Worm (Caenorhabditis elegans) whole organism, early embryonic: ENCODE measurements around the gene ins-8.

ENCODE experiments used
- F13C5.2 ChIP-seq: sonication (generic microtip); optimal IDR thresholded peaks from 2 replicates; lab custom pipeline; 2017; ENCODE audit warnings: mild to moderate bottlenecking, missing genetic modification characterization, inconsistent platforms, missing compliant biosample characterization
- ama-1 ChIP-seq: fragments of 150-350 bp; optimal IDR thresholded peaks from 2 replicates; lab custom pipeline; 2014
- ets-7 ChIP-seq: sonication (generic microtip); optimal IDR thresholded peaks from 2 replicates; lab custom pipeline; 2016; ENCODE audit warnings: missing genotype, missing genetic modification characterization, missing compliant biosample characterization
- flt-1 ChIP-seq: fragments of 200-800 bp; sonication (Bioruptor generic); IDR thresholded peaks from 2 replicates; pipeline ENCODE4 v1.3.6; 2022; ENCODE audit warnings: missing genetic modification characterization, missing compliant biosample characterization
- hmbx-1 ChIP-seq: sonication (generic microtip); optimal IDR thresholded peaks from 2 replicates; lab custom pipeline; 2016; ENCODE audit warnings: mild to moderate bottlenecking, missing genetic modification characterization, missing compliant biosample characterization
- scrt-1 ChIP-seq: fragments of 200-800 bp; sonication (Bioruptor generic); IDR thresholded peaks from 2 replicates; pipeline ENCODE4 v1.3.6; 2022; ENCODE audit warnings: missing genetic modification characterization, missing compliant biosample characterization
- sea-1 ChIP-seq: fragments of 200-800 bp; sonication (Bioruptor generic); conservative IDR thresholded peaks from 2 replicates; pipeline ENCODE4 v1.3.6; 2022; ENCODE audit warnings: missing genetic modification characterization, missing compliant biosample characterization
- tbx-11 ChIP-seq: fragments of 200-800 bp; sonication (Bioruptor generic); IDR thresholded peaks from 2 replicates; pipeline ENCODE4 v1.3.6; 2022; ENCODE audit warnings: missing genetic modification characterization, missing compliant biosample characterization
- tbx-37 ChIP-seq: fragments of 200-800 bp; sonication (Bioruptor generic); conservative IDR thresholded peaks from 2 replicates; pipeline ENCODE4 v1.3.6; 2022; ENCODE audit warnings: missing genetic modification reagents, missing genetic modification characterization, missing compliant biosample characterization
- tra-4 ChIP-seq: sonication (generic microtip); optimal IDR thresholded peaks from 2 replicates; lab custom pipeline; 2017; ENCODE audit warnings: missing genetic modification characterization, missing compliant biosample characterization

DNA sequence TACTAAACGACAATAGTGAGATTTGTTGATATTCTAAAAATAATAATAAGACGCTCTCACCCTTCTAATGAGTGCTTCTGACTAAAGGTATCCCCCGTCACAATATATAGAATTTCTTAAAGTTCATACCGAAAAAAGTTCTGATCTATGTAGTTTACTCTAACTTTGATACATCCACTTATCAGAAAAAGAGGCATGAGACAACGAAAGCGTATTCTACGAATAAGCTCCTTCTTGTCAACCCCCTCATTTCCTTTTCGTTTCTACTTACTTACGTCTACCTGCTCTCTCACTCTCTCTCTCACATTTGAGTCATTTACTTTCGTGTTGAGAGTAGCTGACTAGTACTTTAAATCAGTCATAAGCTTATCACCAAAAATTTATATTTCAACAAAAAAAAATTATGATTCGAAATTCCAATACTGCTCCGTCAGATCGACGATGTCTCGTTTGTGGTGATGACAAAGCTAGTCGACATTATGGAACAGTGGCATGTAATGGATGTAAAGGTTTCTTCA, 44.8 kb upstream of the ins-8 start:
- TF ChIP-seq ama-1, result no peak
- no peak for TF ChIP-seq sea-1
- TF ChIP-seq hmbx-1, result no peak
- no peak for TF ChIP-seq ets-7 (tag; lab: Kevin White, UChicago)
- TF ChIP-seq tra-4 (tag; lab: Kevin White, UChicago), result no peak
- no peak for TF ChIP-seq tbx-37 (GFP tag; lab: Robert Waterston, UW)
- TF ChIP-seq tbx-11 (GFP tag; lab: Robert Waterston, UW), result no peak
- TF ChIP-seq scrt-1, result no peak
- no peak for TF ChIP-seq flt-1 (GFP tag; lab: Robert Waterston, UW)
- TF ChIP-seq F13C5.2, result no peak
